Worm (Caenorhabditis elegans): ENCODE results near the gene Y37D8A.6.

The Y37D8A.6 gene

DNA sequence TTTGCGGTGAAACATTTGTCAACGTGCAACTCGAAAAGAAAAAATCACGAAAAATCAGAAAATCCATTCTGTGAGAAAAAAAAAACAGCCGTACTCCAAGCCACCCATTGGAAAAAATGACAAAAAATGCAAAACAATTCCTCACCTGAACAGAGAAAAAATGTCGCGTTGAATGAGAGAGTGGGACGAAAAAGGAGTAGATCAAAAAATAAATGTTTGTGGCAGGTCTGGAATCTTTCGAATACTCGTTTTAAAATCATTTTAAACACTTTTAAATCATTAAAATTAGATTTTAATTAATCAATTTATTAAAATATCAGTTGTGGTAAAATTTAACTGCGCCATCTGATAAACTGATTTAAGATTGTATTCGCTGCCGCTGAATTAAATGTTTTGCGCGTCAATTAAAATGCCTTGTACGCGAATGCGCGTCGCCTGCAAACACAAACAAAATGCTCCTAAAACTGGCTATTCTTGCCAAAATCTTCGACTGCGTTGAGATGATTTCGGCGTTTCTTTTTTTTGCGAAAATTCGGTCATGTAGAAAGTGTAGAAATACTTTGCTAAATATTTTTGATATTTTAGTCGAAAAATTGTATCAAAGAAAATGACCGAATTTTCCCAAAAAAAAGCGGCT lies at the start of gene Y37D8A.6 (continued):
- TF ChIP-seq lin-35 (GFP tag; optimal IDR thresholded peaks at IDR 0.05), result peak in 1 of 2 experiments; percentile 55
- no peak for TF ChIP-seq hlh-4 (tag; optimal IDR thresholded peaks at IDR 0.05)
- TF ChIP-seq tlp-1 (tag; optimal IDR thresholded peaks at IDR 0.05), result no peak
- TF ChIP-seq mdl-1 (tag; optimal IDR thresholded peaks at IDR 0.05), result no peak
- TF ChIP-seq unc-98 (GFP tag; IDR thresholded peaks at IDR 0.05), result no peak
- no peak for TF ChIP-seq pag-3 (tag; optimal IDR thresholded peaks at IDR 0.05; ENCODE audit: borderline replicate concordance, insufficient read depth)
- TF ChIP-seq F16B12.6 (tag; optimal IDR thresholded peaks at IDR 0.05), result peak; percentile 78
- TF ChIP-seq sox-4 (tag; optimal IDR thresholded peaks at IDR 0.05), result no peak
- no peak for TF ChIP-seq lir-3 (tag; optimal IDR thresholded peaks at IDR 0.05; ENCODE audit: poor library complexity)
- TF ChIP-seq nhr-47 (tag; optimal IDR thresholded peaks at IDR 0.05), result peak; percentile 19
- no peak for TF ChIP-seq irx-1 (tag; optimal IDR thresholded peaks at IDR 0.05)
- TF ChIP-seq grh-1 (GFP tag; IDR thresholded peaks at IDR 0.05), result no peak
- no peak for TF ChIP-seq efl-3 (GFP tag; optimal IDR thresholded peaks at IDR 0.05)

DNA sequence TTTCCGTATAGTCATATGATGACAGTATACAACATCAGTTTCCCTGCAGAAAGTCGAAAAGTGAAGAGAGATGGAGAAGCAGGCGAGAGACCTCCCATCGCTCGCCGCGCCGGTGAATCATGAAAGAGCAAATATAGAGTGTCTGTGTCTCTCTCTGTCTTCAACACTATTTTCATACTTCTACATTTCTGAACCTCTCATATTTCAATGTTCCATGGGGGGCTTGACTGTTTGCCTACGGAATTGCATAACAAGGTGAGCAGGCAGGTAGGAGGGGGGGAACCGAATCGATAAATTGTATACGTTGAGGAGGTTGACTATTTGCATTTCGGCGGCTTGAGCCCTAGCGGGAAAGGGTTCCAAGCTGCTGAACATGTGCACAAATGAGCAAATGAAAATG lies 49.8 kb upstream of the Y37D8A.6 start:
- TF ChIP-seq vab-15 (tag; optimal IDR thresholded peaks at IDR 0.05) (no peak), nhr-90 (tag; optimal IDR thresholded peaks at IDR 0.05; ENCODE audit: poor library complexity) (no peak), fkh-8 (tag; optimal IDR thresholded peaks at IDR 0.05) (no peak), dpl-1 (GFP tag; optimal IDR thresholded peaks at IDR 0.05) (no peak), hlh-4 (tag; optimal IDR thresholded peaks at IDR 0.05) (no peak), Y116A8C.19 (tag; optimal IDR thresholded peaks at IDR 0.05; ENCODE audit: borderline replicate concordance) (no peak), nhr-47 (tag; optimal IDR thresholded peaks at IDR 0.05) (no peak), unc-130 (tag; optimal IDR thresholded peaks at IDR 0.05) (no peak), ztf-11 (tag; optimal IDR thresholded peaks at IDR 0.05) (no peak), pag-3 (tag; optimal IDR thresholded peaks at IDR 0.05; ENCODE audit: borderline replicate concordance, insufficient read depth) (no peak), skn-1 (tag; optimal IDR thresholded peaks at IDR 0.05) (peak; percentile 37), hlh-17 (GFP tag; optimal IDR thresholded peaks at IDR 0.05; ENCODE audit: borderline replicate concordance) (no peak), unc-98 (GFP tag; IDR thresholded peaks at IDR 0.05) (no peak), rnt-1 (tag; optimal IDR thresholded peaks at IDR 0.05) (no peak), ceh-8 (GFP tag; optimal IDR thresholded peaks at IDR 0.05) (no peak), aha-1 (tag; optimal IDR thresholded peaks at IDR 0.05) (no peak), nhr-20 (tag; optimal IDR thresholded peaks at IDR 0.05) (no peak), hpl-2 (GFP tag; optimal IDR thresholded peaks at IDR 0.05) (no peak), ama-1 (optimal IDR thresholded peaks at IDR 0.05) (no peak), lin-14 (GFP tag; optimal IDR thresholded peaks at IDR 0.05) (peak; percentile 53), snu-23 (GFP tag; optimal IDR thresholded peaks at IDR 0.05) (no peak), alr-1 (tag; optimal IDR thresholded peaks at IDR 0.05; ENCODE audit: borderline replicate concordance) (no peak), C34B4.2 (tag; optimal IDR thresholded peaks at IDR 0.05) (no peak), ceh-82 (tag; optimal IDR thresholded peaks at IDR 0.05) (no peak), nhr-12 (tag; optimal IDR thresholded peaks at IDR 0.05) (no peak), ceh-63 (GFP tag; optimal IDR thresholded peaks at IDR 0.05) (no peak), fkh-4 (tag; optimal IDR thresholded peaks at IDR 0.05; ENCODE audit: borderline replicate concordance) (no peak), pax-3 (tag; optimal IDR thresholded peaks at IDR 0.05) (no peak), fkh-10 (GFP tag; optimal IDR thresholded peaks at IDR 0.05) (no peak), elt-2 (tag; optimal IDR thresholded peaks at IDR 0.05) (peak; percentile 13), ceh-88 (GFP tag; IDR thresholded peaks at IDR 0.05) (no peak), isw-1 (GFP tag; IDR thresholded peaks at IDR 0.05) (no peak), mef-2 (tag; optimal IDR thresholded peaks at IDR 0.05) (no peak), nhr-19 (GFP tag; conservative IDR thresholded peaks at IDR 0.05) (no peak), swsn-7 (tag; optimal IDR thresholded peaks at IDR 0.05) (no peak), blmp-1 (tag; optimal IDR thresholded peaks at IDR 0.05) (no peak), tlp-1 (tag; optimal IDR thresholded peaks at IDR 0.05) (no peak), sox-4 (tag; optimal IDR thresholded peaks at IDR 0.05) (no peak), pqm-1 (tag; optimal IDR thresholded peaks at IDR 0.05) (no peak), nhr-11 (tag; optimal IDR thresholded peaks at IDR 0.05) (no peak), snpc-4 (tag; optimal IDR thresholded peaks at IDR 0.05) (no peak), zag-1 (tag; optimal IDR thresholded peaks at IDR 0.05) (no peak)

Measured in whole organism, L1 larva.